Worm (Caenorhabditis elegans) whole organism, young adult: ENCODE results near the gene mtre-1.

Source experiments
- B0019.2 ChIP-seq: fragments of 200-800 bp; sonication (Bioruptor generic); conservative IDR thresholded peaks from 2 replicates; pipeline ENCODE4 v1.3.6; 2022; ENCODE audit warnings: missing genetic modification reagents, missing genetic modification characterization, missing compliant biosample characterization
- F10E7.11 ChIP-seq: sonication (generic microtip); optimal IDR thresholded peaks from 2 replicates; lab custom pipeline; 2017; ENCODE audit warnings: mild to moderate bottlenecking, missing genetic modification characterization, moderate library complexity, missing compliant biosample characterization
- F49E8.2 ChIP-seq: sonication (generic microtip); optimal IDR thresholded peaks from 3 replicates; lab custom pipeline; 2017; ENCODE audit warnings: missing genetic modification characterization, mild to moderate bottlenecking, missing compliant biosample characterization, antibody characterized with exemption, moderate library complexity; ENCODE audit not compliant: insufficient read depth
- F57C9.4 ChIP-seq: sonication (generic microtip); optimal IDR thresholded peaks from 2 replicates; lab custom pipeline; 2017; ENCODE audit warnings: mild to moderate bottlenecking, missing genetic modification characterization, missing compliant biosample characterization
- ama-1 ChIP-seq, 3 experiments: fragments of 150-350 bp in 1 of 3; sonication (generic microtip) in 2 of 3; optimal IDR thresholded peaks; 2 replicates each; lab custom pipeline; 2014 to 2018; ENCODE audit warnings: missing biosample characterization in 2 of 3, missing genetic modification characterization in 2 of 3, missing genetic modification reagents in 2 of 3
- atf-7 ChIP-seq: sonication (generic microtip); optimal IDR thresholded peaks from 2 replicates; lab custom pipeline; 2017; ENCODE audit warnings: mild to moderate bottlenecking, missing genetic modification characterization, missing compliant biosample characterization
- chd-7 ChIP-seq: sonication (generic microtip); optimal IDR thresholded peaks from 2 replicates; lab custom pipeline; 2016; ENCODE audit warnings: mild to moderate bottlenecking, missing genetic modification characterization, moderate library complexity, missing compliant biosample characterization
- lin-35 ChIP-seq, 3 experiments: fragments of 150-350 bp in 2 of 3; sonication (generic microtip) in 1 of 3; optimal IDR thresholded peaks; 2 replicates each; lab custom pipeline; 2014 to 2018; ENCODE audit warnings: missing biosample characterization in 3 of 3, missing genetic modification characterization in 3 of 3, missing genetic modification reagents in 3 of 3
- lin-54 ChIP-seq: fragments of 200-800 bp; sonication (Bioruptor generic); optimal IDR thresholded peaks from 2 replicates; lab custom pipeline; 2018; ENCODE audit warnings: mild to moderate bottlenecking, missing genetic modification characterization, missing compliant biosample characterization
- nfya-1 ChIP-seq: sonication (generic microtip); optimal IDR thresholded peaks from 2 replicates; lab custom pipeline; 2017; ENCODE audit warnings: antibody characterized with exemption, missing compliant biosample characterization, missing genetic modification characterization, borderline replicate concordance; ENCODE audit not compliant: insufficient read depth
- unc-62 ChIP-seq: fragments of 150-350 bp; optimal IDR thresholded peaks from 2 replicates; lab custom pipeline; 2014; ENCODE audit warnings: missing biosample characterization, missing genetic modification reagents, missing genetic modification characterization
- zim-3 ChIP-seq: sonication (generic microtip); optimal IDR thresholded peaks from 2 replicates; lab custom pipeline; 2017; ENCODE audit warnings: mild to moderate bottlenecking, missing genetic modification characterization, moderate library complexity, missing compliant biosample characterization

DNA sequence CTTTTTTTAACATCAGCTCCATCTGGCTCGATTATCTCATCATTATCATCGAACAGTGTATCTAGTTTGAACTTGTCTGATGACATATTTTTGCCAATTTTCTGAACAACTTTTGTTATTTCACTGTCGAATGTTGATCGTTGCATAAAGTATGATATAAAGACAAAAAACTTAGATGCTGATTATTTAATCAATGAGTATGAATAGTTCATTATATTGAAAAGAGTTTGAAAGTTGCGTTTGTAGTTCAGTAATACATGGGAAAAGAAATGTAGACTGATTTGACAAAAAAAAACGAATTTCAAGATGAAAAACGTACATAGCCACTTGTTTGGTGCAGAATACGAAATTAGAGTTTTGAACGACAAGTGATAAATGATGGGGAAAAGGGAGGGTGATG, 27.9 kb downstream of the mtre-1 start, which contains the start of gene hda-2:
- no peak for TF ChIP-seq B0019.2
- no peak for TF ChIP-seq zim-3 (tag; lab: Kevin White, UChicago)
- TF ChIP-seq unc-62 (GFP tag; lab: Kevin White, UChicago) = no peak
- TF ChIP-seq chd-7 = no peak
- no peak for TF ChIP-seq ama-1 (optimal IDR thresholded peaks at IDR 0.05; lab: Kevin White, UChicago)
- TF ChIP-seq ama-1 (GFP tag; optimal IDR thresholded peaks at IDR 0.05; lab: Kevin White, UChicago) = no peak
- no peak for TF ChIP-seq nfya-1 (tag; lab: Kevin White, UChicago)
- TF ChIP-seq atf-7 (tag; lab: Kevin White, UChicago) = no peak
- no peak for TF ChIP-seq F10E7.11
- no peak for TF ChIP-seq lin-35 (GFP tag; optimal IDR thresholded peaks at IDR 0.05; lab: Kevin White, UChicago)
- no peak for TF ChIP-seq F49E8.2 (tag; lab: Kevin White, UChicago)
- no peak for TF ChIP-seq F57C9.4
- TF ChIP-seq lin-54 (GFP tag; lab: Kevin White, UChicago) = no peak
